Worm (Caenorhabditis elegans) whole organism, L1 larva: ENCODE results near the gene rsr-2.

Experiments used
- C16A3.4 ChIP-seq: fragments of 150-350 bp; optimal IDR thresholded peaks from 2 replicates; lab custom pipeline; 2014; ENCODE audit warnings: missing biosample characterization, missing genetic modification characterization
- F16B12.6 ChIP-seq: fragments of 150-350 bp; optimal IDR thresholded peaks from 2 replicates; lab custom pipeline; 2014; ENCODE audit warnings: missing biosample characterization, missing genetic modification characterization
- Y116A8C.19 ChIP-seq: sonication (generic microtip); optimal IDR thresholded peaks from 2 replicates; lab custom pipeline; 2016; ENCODE audit warnings: missing compliant biosample characterization, missing genetic modification characterization, borderline replicate concordance
- aha-1 ChIP-seq: fragments of 150-350 bp; optimal IDR thresholded peaks from 2 replicates; lab custom pipeline; 2014; ENCODE audit warnings: missing biosample characterization, missing genetic modification characterization
- blmp-1 ChIP-seq: fragments of 150-350 bp; optimal IDR thresholded peaks from 2 replicates; lab custom pipeline; 2014; ENCODE audit warnings: missing biosample characterization, missing genetic modification characterization
- ceh-82 ChIP-seq, 3 experiments: fragments of 150-350 bp in 1 of 3; sonication (generic microtip) in 2 of 3; optimal IDR thresholded peaks; 2 replicates each; lab custom pipeline; 2014 to 2017; ENCODE audit warnings: missing biosample characterization in 3 of 3, missing genetic modification characterization in 3 of 3
- ceh-88 ChIP-seq: fragments of 200-800 bp; sonication (Bioruptor generic); IDR thresholded peaks from 2 replicates; pipeline ENCODE4 v1.3.6; 2022; ENCODE audit warnings: missing genetic modification characterization, missing compliant biosample characterization
- ces-1 ChIP-seq: fragments of 150-350 bp; optimal IDR thresholded peaks from 2 replicates; lab custom pipeline; 2014; ENCODE audit warnings: missing biosample characterization, missing genetic modification reagents, missing genetic modification characterization
- dsc-1 ChIP-seq: sonication (generic microtip); optimal IDR thresholded peaks from 2 replicates; lab custom pipeline; 2016; ENCODE audit warnings: mild to moderate bottlenecking, missing genetic modification characterization, missing compliant biosample characterization
- efl-1 ChIP-seq, 4 experiments: fragments of 150-350 bp; optimal IDR thresholded peaks in 3 of 4; peaks in 1 of 4; 1 replicate in 1 of 4; 2 replicates in 3 of 4; lab custom pipeline; 2014; ENCODE audit warnings: missing biosample characterization in 2 of 4, missing genetic modification characterization in 2 of 4, missing genetic modification reagents in 2 of 4
- egl-13 ChIP-seq: sonication (generic microtip); optimal IDR thresholded peaks from 2 replicates; lab custom pipeline; 2016; ENCODE audit warnings: missing genotype, missing genetic modification reagents, missing genetic modification characterization, missing compliant biosample characterization
- egl-27 ChIP-seq, 2 experiments: fragments of 150-350 bp in 1 of 2; sonication (generic microtip); optimal IDR thresholded peaks; 3 replicates each; lab custom pipeline; 2017 to 2018; ENCODE audit warnings: missing biosample characterization in 2 of 2, missing genetic modification characterization in 2 of 2, missing genetic modification reagents in 2 of 2
- elt-2 ChIP-seq: sonication (generic microtip); optimal IDR thresholded peaks from 2 replicates; lab custom pipeline; 2016; ENCODE audit warnings: missing genetic modification characterization, mild to moderate bottlenecking, inconsistent platforms, missing compliant biosample characterization, missing genetic modification reagents
- fos-1 ChIP-seq: fragments of 150-350 bp; optimal IDR thresholded peaks from 2 replicates; lab custom pipeline; 2014; ENCODE audit warnings: missing biosample characterization, missing genetic modification characterization
- hlh-4 ChIP-seq: sonication (generic microtip); optimal IDR thresholded peaks from 2 replicates; lab custom pipeline; 2016; ENCODE audit warnings: mild to moderate bottlenecking, missing genetic modification characterization, missing compliant biosample characterization
- hpl-2 ChIP-seq: fragments of 150-350 bp; optimal IDR thresholded peaks from 2 replicates; lab custom pipeline; 2014; ENCODE audit warnings: missing biosample characterization, missing genetic modification reagents, missing genetic modification characterization
- irx-1 ChIP-seq: sonication (generic microtip); optimal IDR thresholded peaks from 2 replicates; lab custom pipeline; 2016; ENCODE audit warnings: missing genetic modification characterization, missing compliant biosample characterization
- isw-1 ChIP-seq: fragments of 200-800 bp; sonication (Bioruptor generic); IDR thresholded peaks from 2 replicates; pipeline ENCODE4 v1.3.6; 2022; ENCODE audit warnings: missing genetic modification characterization, missing compliant biosample characterization
- jun-1 ChIP-seq: fragments of 150-350 bp; optimal IDR thresholded peaks from 2 replicates; lab custom pipeline; 2014; ENCODE audit warnings: missing biosample characterization, missing genetic modification reagents, missing genetic modification characterization
- lsy-2 ChIP-seq, 2 experiments: fragments of 150-350 bp; optimal IDR thresholded peaks; 2 replicates each; lab custom pipeline; 2014; ENCODE audit warnings: missing biosample characterization in 2 of 2, missing genetic modification characterization in 2 of 2
- mab-9 ChIP-seq: fragments of 200-800 bp; sonication (Bioruptor generic); IDR thresholded peaks from 2 replicates; pipeline ENCODE4 v1.3.6; 2022; ENCODE audit warnings: missing genetic modification reagents, missing genetic modification characterization, missing compliant biosample characterization
- nhr-11 ChIP-seq: fragments of 150-350 bp; optimal IDR thresholded peaks from 2 replicates; lab custom pipeline; 2014; ENCODE audit warnings: missing biosample characterization, missing genetic modification characterization
- nhr-19 ChIP-seq: fragments of 200-800 bp; sonication (Bioruptor generic); conservative IDR thresholded peaks from 2 replicates; pipeline ENCODE4 v1.3.6; 2022; ENCODE audit warnings: missing genetic modification characterization, missing compliant biosample characterization
- nhr-20 ChIP-seq: sonication (generic microtip); optimal IDR thresholded peaks from 2 replicates; lab custom pipeline; 2016; ENCODE audit warnings: mild to moderate bottlenecking, missing genetic modification characterization, missing compliant biosample characterization
- nhr-28 ChIP-seq: fragments of 150-350 bp; optimal IDR thresholded peaks from 2 replicates; lab custom pipeline; 2014; ENCODE audit warnings: missing biosample characterization, missing genetic modification characterization
- nhr-47 ChIP-seq: sonication (generic microtip); optimal IDR thresholded peaks from 2 replicates; lab custom pipeline; 2016; ENCODE audit warnings: mild to moderate bottlenecking, missing genetic modification characterization, moderate library complexity, missing compliant biosample characterization
- nhr-71 ChIP-seq: sonication (generic microtip); optimal IDR thresholded peaks from 2 replicates; lab custom pipeline; 2016; ENCODE audit warnings: mild to moderate bottlenecking, missing genetic modification characterization, moderate library complexity, missing compliant biosample characterization
- nhr-76 ChIP-seq: sonication (generic microtip); optimal IDR thresholded peaks from 2 replicates; lab custom pipeline; 2017; ENCODE audit warnings: missing biosample characterization, missing genetic modification characterization
- nhr-77 ChIP-seq: fragments of 150-350 bp; optimal IDR thresholded peaks from 2 replicates; lab custom pipeline; 2014; ENCODE audit warnings: missing biosample characterization, missing genetic modification characterization
- nhr-90 ChIP-seq: sonication (generic microtip); optimal IDR thresholded peaks from 2 replicates; lab custom pipeline; 2016; ENCODE audit warnings: mild to moderate bottlenecking, missing genetic modification characterization, missing compliant biosample characterization; ENCODE audit not compliant: poor library complexity
- pag-3 ChIP-seq: sonication (generic microtip); optimal IDR thresholded peaks from 2 replicates; lab custom pipeline; 2017; ENCODE audit warnings: missing genetic modification characterization, mild to moderate bottlenecking, missing compliant biosample characterization, antibody characterized with exemption, borderline replicate concordance; ENCODE audit not compliant: insufficient read depth
- skn-1 ChIP-seq: fragments of 150-350 bp; optimal IDR thresholded peaks from 2 replicates; lab custom pipeline; 2014; ENCODE audit warnings: missing biosample characterization, missing genetic modification characterization
- snu-23 ChIP-seq: sonication (generic microtip); optimal IDR thresholded peaks from 2 replicates; lab custom pipeline; 2016; ENCODE audit warnings: missing genetic modification characterization, missing compliant biosample characterization
- sox-4 ChIP-seq: sonication (generic microtip); optimal IDR thresholded peaks from 2 replicates; lab custom pipeline; 2016; ENCODE audit warnings: missing genetic modification characterization, missing compliant biosample characterization
- sptf-1 ChIP-seq: fragments of 150-350 bp; optimal IDR thresholded peaks from 2 replicates; lab custom pipeline; 2014; ENCODE audit warnings: missing biosample characterization, missing genetic modification characterization
- sup-37 ChIP-seq: fragments of 200-800 bp; sonication (Bioruptor generic); optimal IDR thresholded peaks from 2 replicates; lab custom pipeline; 2018; ENCODE audit warnings: mild to moderate bottlenecking, missing genetic modification characterization, missing compliant biosample characterization
- tlp-1 ChIP-seq: fragments of 150-350 bp; optimal IDR thresholded peaks from 2 replicates; lab custom pipeline; 2014; ENCODE audit warnings: missing biosample characterization, missing genetic modification characterization
- unc-130 ChIP-seq: fragments of 150-350 bp; optimal IDR thresholded peaks from 2 replicates; lab custom pipeline; 2017; ENCODE audit warnings: missing biosample characterization, missing genetic modification characterization, inconsistent platforms
- unc-30 ChIP-seq: sonication (generic microtip); optimal IDR thresholded peaks from 2 replicates; lab custom pipeline; 2017; ENCODE audit warnings: missing biosample characterization, missing genetic modification characterization
- unc-62 ChIP-seq: fragments of 150-350 bp; optimal IDR thresholded peaks from 2 replicates; lab custom pipeline; 2014; ENCODE audit warnings: missing biosample characterization, missing genetic modification reagents, missing genetic modification characterization
- unc-86 ChIP-seq: sonication (generic microtip); optimal IDR thresholded peaks from 2 replicates; lab custom pipeline; 2016; ENCODE audit warnings: missing genetic modification characterization, missing compliant biosample characterization
- xbp-1 ChIP-seq: sonication (generic microtip); optimal IDR thresholded peaks from 2 replicates; lab custom pipeline; 2016; ENCODE audit warnings: missing genetic modification characterization, missing compliant biosample characterization
- zag-1 ChIP-seq: fragments of 150-350 bp; optimal IDR thresholded peaks from 2 replicates; lab custom pipeline; 2014; ENCODE audit warnings: missing biosample characterization, missing genetic modification characterization
- zip-4 ChIP-seq: fragments of 200-800 bp; sonication (Bioruptor generic); optimal IDR thresholded peaks from 2 replicates; lab custom pipeline; 2018; ENCODE audit warnings: mild to moderate bottlenecking, missing genetic modification characterization, moderate library complexity, missing compliant biosample characterization
- ztf-11 ChIP-seq, 2 experiments: sonication (generic microtip); optimal IDR thresholded peaks; 2 replicates each; lab custom pipeline; 2016 to 2017; ENCODE audit warnings: missing genetic modification characterization in 2 of 2, missing biosample characterization in 1 of 2, missing compliant biosample characterization in 1 of 2

The rsr-2 gene

ce11 chrII:12255545-12256233 lies 30.5 kb downstream of the rsr-2 start:
- TF ChIP-seq dsc-1 (tag; lab: Kevin White, UChicago) (no peak), unc-86 (tag; lab: Kevin White, UChicago) (no peak), efl-1 (optimal IDR thresholded peaks at IDR 0.05; lab: Kevin White, UChicago) (no peak), efl-1 (GFP tag; optimal IDR thresholded peaks at IDR 0.05 in 1 of 2; lab: Kevin White, UChicago) (no peak), C16A3.4 (tag; lab: Kevin White, UChicago) (no peak), nhr-28 (tag; lab: Kevin White, UChicago) (no peak), isw-1 (GFP tag; lab: Robert Waterston, UW) (no peak), nhr-77 (tag; lab: Kevin White, UChicago) (no peak), ceh-88 (GFP tag; lab: Robert Waterston, UW) (no peak), irx-1 (tag; lab: Kevin White, UChicago) (no peak), sox-4 (tag; lab: Kevin White, UChicago) (no peak), tlp-1 (tag; lab: Kevin White, UChicago) (no peak), mab-9 (no peak), ztf-11 (tag; optimal IDR thresholded peaks at IDR 0.05; lab: Kevin White, UChicago) (no peak), unc-30 (tag; lab: Kevin White, UChicago) (no peak), nhr-71 (no peak), sup-37 (GFP tag; lab: Kevin White, UChicago) (no peak), blmp-1 (tag; lab: Kevin White, UChicago) (no peak), sptf-1 (no peak), zag-1 (tag; lab: Kevin White, UChicago) (no peak), F16B12.6 (tag; lab: Kevin White, UChicago) (no peak)

ce11 chrII:12256528-12256927 lies 31.4 kb downstream of the rsr-2 start, which contains the start of gene parn-2:
Gene parn-2 (minus strand): TSS chrII:12256628.
- TF ChIP-seq egl-13 (tag; lab: Kevin White, UChicago) (no peak), ces-1 (GFP tag; lab: Kevin White, UChicago) (no peak), hpl-2 (GFP tag; lab: Kevin White, UChicago) (no peak), nhr-19 (GFP tag; lab: Robert Waterston, UW) (no peak), sptf-1 (no peak), C16A3.4 (tag; lab: Kevin White, UChicago) (no peak), unc-130 (tag; lab: Kevin White, UChicago) (no peak), jun-1 (no peak), mab-9 (no peak)

DNA sequence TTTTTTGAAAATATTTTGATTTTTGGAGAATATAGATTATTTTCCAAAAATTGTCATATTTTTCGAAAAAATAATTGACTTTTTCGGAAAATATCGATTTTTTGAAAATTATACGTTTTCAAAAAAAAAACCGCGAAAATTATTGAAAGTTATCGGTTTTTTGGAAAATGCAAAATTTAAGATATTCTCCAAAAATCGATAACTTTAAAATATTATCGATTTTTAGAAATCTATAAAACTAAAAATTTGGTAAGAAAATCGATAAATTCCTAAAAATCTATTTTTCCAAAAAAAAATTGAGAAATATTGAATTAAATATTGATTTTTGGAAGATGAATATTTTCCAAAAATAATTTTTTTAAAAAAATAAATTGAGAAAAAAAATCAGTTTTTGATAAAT lies 31.9 kb downstream of the rsr-2 start:
- TF ChIP-seq zag-1 (tag; lab: Kevin White, UChicago) (no peak), ceh-82 (tag; optimal IDR thresholded peaks at IDR 0.05; lab: Kevin White, UChicago) (no peak), nhr-11 (tag; lab: Kevin White, UChicago) (no peak), sptf-1 (no peak), isw-1 (GFP tag; lab: Robert Waterston, UW) (no peak), nhr-47 (no peak), skn-1 (tag; lab: Kevin White, UChicago) (no peak), nhr-77 (tag; lab: Kevin White, UChicago) (no peak), nhr-28 (tag; lab: Kevin White, UChicago) (no peak), fos-1 (tag; lab: Kevin White, UChicago) (no peak), mab-9 (no peak), elt-2 (no peak), nhr-20 (tag; lab: Kevin White, UChicago) (no peak), lsy-2 (tag; optimal IDR thresholded peaks at IDR 0.05; lab: Kevin White, UChicago) (no peak), snu-23 (GFP tag; lab: Kevin White, UChicago) (no peak), unc-86 (tag; lab: Kevin White, UChicago) (no peak), nhr-76 (no peak)

DNA sequence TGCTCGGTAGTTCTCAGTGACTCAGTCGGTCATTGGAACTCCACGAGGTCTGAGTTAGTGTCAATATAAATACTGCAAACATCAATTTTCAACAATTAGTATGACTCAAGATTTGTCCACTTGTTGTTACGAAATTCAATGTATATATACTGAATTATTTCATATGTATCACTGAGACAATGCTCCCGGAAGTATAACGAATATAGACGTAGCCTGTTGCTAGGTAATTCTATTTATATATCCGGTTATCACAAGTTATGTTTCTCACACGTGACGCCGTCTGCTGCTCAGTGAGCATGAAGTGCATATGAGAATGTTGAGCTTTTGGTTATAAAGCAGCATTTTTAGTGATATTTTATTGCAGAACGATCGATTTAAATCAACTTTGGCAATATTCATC lies 35.4 kb downstream of the rsr-2 start:
- TF ChIP-seq nhr-20 (tag; lab: Kevin White, UChicago) (no peak), nhr-28 (tag; lab: Kevin White, UChicago) (no peak), F16B12.6 (tag; lab: Kevin White, UChicago) (no peak), unc-62 (GFP tag; lab: Kevin White, UChicago) (no peak), isw-1 (GFP tag; lab: Robert Waterston, UW) (no peak), egl-13 (tag; lab: Kevin White, UChicago) (no peak), hlh-4 (no peak), fos-1 (tag; lab: Kevin White, UChicago) (no peak), pag-3 (tag; lab: Kevin White, UChicago) (no peak), nhr-90 (tag; lab: Kevin White, UChicago) (no peak), unc-30 (tag; lab: Kevin White, UChicago) (no peak), nhr-47 (peak; percentile 29), Y116A8C.19 (tag; lab: Kevin White, UChicago) (no peak), unc-130 (tag; lab: Kevin White, UChicago) (no peak), xbp-1 (tag; lab: Kevin White, UChicago) (no peak), egl-27 (tag; optimal IDR thresholded peaks at IDR 0.05; lab: Kevin White, UChicago) (no peak), nhr-77 (tag; lab: Kevin White, UChicago) (no peak), zip-4 (GFP tag; lab: Kevin White, UChicago) (no peak), aha-1 (no peak)
